Worm (Caenorhabditis elegans) whole organism, late embryonic: ENCODE results near the gene F54F2.14.
A peak's percentile ranks its signal among the peaks of the same experiment; 100 is the strongest.

Source experiments
- C08G9.2 ChIP-seq: sonication (generic microtip); optimal IDR thresholded peaks from 2 replicates; lab custom pipeline; 2016; ENCODE audit warnings: mild to moderate bottlenecking, missing genetic modification characterization, moderate library complexity, missing compliant biosample characterization
- F13H6.1 ChIP-seq: sonication (generic microtip); optimal IDR thresholded peaks from 2 replicates; lab custom pipeline; 2016; ENCODE audit warnings: missing genetic modification characterization, missing compliant biosample characterization
- K02D7.2 ChIP-seq: sonication (generic microtip); optimal IDR thresholded peaks from 2 replicates; lab custom pipeline; 2017; ENCODE audit warnings: mild to moderate bottlenecking, missing genetic modification characterization, missing compliant biosample characterization
- T23F11.4 ChIP-seq: fragments of 200-800 bp; sonication (Bioruptor generic); optimal IDR thresholded peaks from 2 replicates; lab custom pipeline; 2018; ENCODE audit warnings: mild to moderate bottlenecking, missing genetic modification characterization, missing compliant biosample characterization
- Y22D7AL.16 ChIP-seq: sonication (generic microtip); optimal IDR thresholded peaks from 2 replicates; lab custom pipeline; 2016; ENCODE audit warnings: missing genetic modification characterization, missing compliant biosample characterization
- ceh-2 ChIP-seq: sonication (generic microtip); optimal IDR thresholded peaks from 2 replicates; lab custom pipeline; 2016; ENCODE audit warnings: missing genotype, missing genetic modification characterization, missing compliant biosample characterization
- ceh-30 ChIP-seq: fragments of 150-350 bp; optimal IDR thresholded peaks from 2 replicates; lab custom pipeline; 2014; ENCODE audit warnings: missing biosample characterization, missing genetic modification characterization
- ceh-31 ChIP-seq: sonication (generic microtip); optimal IDR thresholded peaks from 2 replicates; lab custom pipeline; 2016; ENCODE audit warnings: missing genetic modification characterization, missing compliant biosample characterization
- ceh-45 ChIP-seq: fragments of 200-800 bp; sonication (Bioruptor generic); IDR thresholded peaks from 2 replicates; pipeline ENCODE4 v1.3.6; 2022; ENCODE audit warnings: missing genetic modification reagents, missing genetic modification characterization, missing compliant biosample characterization
- ceh-9 ChIP-seq: sonication (generic microtip); optimal IDR thresholded peaks from 2 replicates; lab custom pipeline; 2016; ENCODE audit warnings: mild to moderate bottlenecking, missing genetic modification characterization, inconsistent platforms, missing compliant biosample characterization
- dve-1 ChIP-seq: sonication (generic microtip); optimal IDR thresholded peaks from 2 replicates; lab custom pipeline; 2017; ENCODE audit warnings: antibody characterized with exemption, mild to moderate bottlenecking, missing genetic modification characterization, missing compliant biosample characterization
- elt-2 ChIP-seq: sonication (generic microtip); optimal IDR thresholded peaks from 2 replicates; lab custom pipeline; 2016; ENCODE audit warnings: missing genetic modification reagents, missing genetic modification characterization, missing compliant biosample characterization
- elt-4 ChIP-seq: sonication (generic microtip); optimal IDR thresholded peaks from 2 replicates; lab custom pipeline; 2016; ENCODE audit warnings: missing genetic modification characterization, missing compliant biosample characterization
- fax-1 ChIP-seq: sonication (generic microtip); optimal IDR thresholded peaks from 2 replicates; lab custom pipeline; 2016; ENCODE audit warnings: missing genotype, missing genetic modification characterization, missing compliant biosample characterization
- fkh-10 ChIP-seq: fragments of 150-350 bp; optimal IDR thresholded peaks from 2 replicates; lab custom pipeline; 2014; ENCODE audit warnings: missing biosample characterization, missing genetic modification reagents, missing genetic modification characterization
- gmeb-2 ChIP-seq: sonication (generic microtip); optimal IDR thresholded peaks from 2 replicates; lab custom pipeline; 2016; ENCODE audit warnings: missing genetic modification characterization, inconsistent platforms, missing compliant biosample characterization
- hlh-15 ChIP-seq: sonication (generic microtip); optimal IDR thresholded peaks from 2 replicates; lab custom pipeline; 2016; ENCODE audit warnings: missing genetic modification characterization, missing compliant biosample characterization
- hlh-30 ChIP-seq: sonication (generic microtip); optimal IDR thresholded peaks from 2 replicates; lab custom pipeline; 2017; ENCODE audit warnings: antibody characterized with exemption, missing genetic modification characterization, missing compliant biosample characterization; ENCODE audit not compliant: insufficient read depth
- hlh-8 ChIP-seq: sonication (generic microtip); optimal IDR thresholded peaks from 2 replicates; lab custom pipeline; 2016; ENCODE audit warnings: missing genotype, missing genetic modification characterization, missing compliant biosample characterization
- madf-2 ChIP-seq: sonication (generic microtip); optimal IDR thresholded peaks from 2 replicates; lab custom pipeline; 2017; ENCODE audit warnings: missing genetic modification characterization, missing compliant biosample characterization
- nfya-1 ChIP-seq: sonication (generic microtip); optimal IDR thresholded peaks from 2 replicates; lab custom pipeline; 2017; ENCODE audit warnings: missing genetic modification characterization, mild to moderate bottlenecking, missing compliant biosample characterization, antibody characterized with exemption, moderate library complexity
- nhr-232 ChIP-seq: sonication (generic microtip); optimal IDR thresholded peaks from 2 replicates; lab custom pipeline; 2016; ENCODE audit warnings: missing genetic modification characterization, missing compliant biosample characterization
- npax-4 ChIP-seq: sonication (generic microtip); optimal IDR thresholded peaks from 2 replicates; lab custom pipeline; 2016; ENCODE audit warnings: missing genetic modification characterization, missing compliant biosample characterization
- pag-3 ChIP-seq: sonication (generic microtip); optimal IDR thresholded peaks from 2 replicates; lab custom pipeline; 2016; ENCODE audit warnings: missing compliant biosample characterization, missing genetic modification characterization, borderline replicate concordance
- pat-9 ChIP-seq: fragments of 200-800 bp; sonication (Bioruptor generic); optimal IDR thresholded peaks from 2 replicates; lab custom pipeline; 2018; ENCODE audit warnings: mild to moderate bottlenecking, missing genetic modification characterization, moderate library complexity, missing compliant biosample characterization
- pax-1 ChIP-seq: fragments of 150-350 bp; optimal IDR thresholded peaks from 2 replicates; lab custom pipeline; 2014; ENCODE audit warnings: missing biosample characterization, missing genetic modification characterization
- pqm-1 ChIP-seq: sonication (generic microtip); optimal IDR thresholded peaks from 2 replicates; lab custom pipeline; 2016; ENCODE audit warnings: missing genetic modification characterization, missing compliant biosample characterization
- pros-1 ChIP-seq: fragments of 150-350 bp; optimal IDR thresholded peaks from 2 replicates; lab custom pipeline; 2014; ENCODE audit warnings: missing biosample characterization, missing genetic modification reagents, missing genetic modification characterization
- ref-2 ChIP-seq: sonication (generic microtip); optimal IDR thresholded peaks from 2 replicates; lab custom pipeline; 2016; ENCODE audit warnings: missing genetic modification characterization, missing compliant biosample characterization
- rnt-1 ChIP-seq: sonication (generic microtip); optimal IDR thresholded peaks from 2 replicates; lab custom pipeline; 2016; ENCODE audit warnings: missing genetic modification characterization, missing compliant biosample characterization
- sdc-2 ChIP-seq: sonication (generic microtip); optimal IDR thresholded peaks from 2 replicates; lab custom pipeline; 2016; ENCODE audit warnings: missing genotype, missing genetic modification characterization, missing compliant biosample characterization
- sox-2 ChIP-seq: fragments of 200-800 bp; sonication (Bioruptor generic); IDR thresholded peaks from 2 replicates; pipeline ENCODE4 v1.3.6; 2022; ENCODE audit warnings: missing genetic modification reagents, missing genetic modification characterization, missing compliant biosample characterization
- sox-4 ChIP-seq: sonication (generic microtip); optimal IDR thresholded peaks from 2 replicates; lab custom pipeline; 2017; ENCODE audit warnings: mild to moderate bottlenecking, missing genetic modification characterization, inconsistent platforms, missing compliant biosample characterization
- syd-9 ChIP-seq: sonication (generic microtip); optimal IDR thresholded peaks from 2 replicates; lab custom pipeline; 2016; ENCODE audit warnings: mild to moderate bottlenecking, missing genetic modification characterization, moderate library complexity, missing compliant biosample characterization
- unc-3 ChIP-seq, 2 experiments: fragments of 200-800 bp in 1 of 2; sonication (Bioruptor generic) in 1 of 2; sonication (generic microtip) in 1 of 2; conservative IDR thresholded peaks in 1 of 2; optimal IDR thresholded peaks in 1 of 2; 2 replicates each; pipeline versions ENCODE4 v1.3.6 to Lab custom; 2016 to 2022; ENCODE audit warnings: missing compliant biosample characterization in 2 of 2, missing genetic modification characterization in 2 of 2, missing genetic modification reagents in 1 of 2
- unc-42 ChIP-seq: sonication (generic microtip); optimal IDR thresholded peaks from 2 replicates; lab custom pipeline; 2016; ENCODE audit warnings: missing genotype, missing genetic modification characterization, missing compliant biosample characterization
- unc-55 ChIP-seq: sonication (generic microtip); optimal IDR thresholded peaks from 2 replicates; lab custom pipeline; 2017; ENCODE audit warnings: missing biosample characterization, missing genetic modification reagents, missing genetic modification characterization
- unc-86 ChIP-seq: sonication (generic microtip); optimal IDR thresholded peaks from 2 replicates; lab custom pipeline; 2016; ENCODE audit warnings: missing genetic modification characterization, missing compliant biosample characterization
- zip-5 ChIP-seq: sonication (generic microtip); optimal IDR thresholded peaks from 2 replicates; lab custom pipeline; 2016; ENCODE audit warnings: missing genetic modification characterization, missing compliant biosample characterization
- ztf-16 ChIP-seq: sonication (generic microtip); optimal IDR thresholded peaks from 2 replicates; lab custom pipeline; 2017; ENCODE audit warnings: missing genetic modification characterization, missing compliant biosample characterization

Gene F54F2.14

ce11 chrIII:8801864-8802818 lies 10.8 kb downstream of the F54F2.14 start (continued):
- TF ChIP-seq zip-5 (tag; lab: Kevin White, UChicago) (peak; percentile 50), madf-2 (tag; lab: Kevin White, UChicago) (no peak), nhr-232 (tag; lab: Kevin White, UChicago) (no peak), pqm-1 (tag; lab: Kevin White, UChicago) (peak; percentile 71), ceh-2 (tag; lab: Kevin White, UChicago) (peak; percentile 66), Y22D7AL.16 (tag; lab: Kevin White, UChicago) (no peak), pag-3 (tag; lab: Kevin White, UChicago) (no peak), ceh-45 (GFP tag; lab: Robert Waterston, UW) (no peak), pax-1 (tag; lab: Kevin White, UChicago) (peak; percentile 95), gmeb-2 (tag; lab: Kevin White, UChicago) (no peak), ceh-9 (tag; lab: Kevin White, UChicago) (no peak), hlh-8 (tag; lab: Kevin White, UChicago) (peak; percentile 78), F13H6.1 (tag; lab: Kevin White, UChicago) (peak; percentile 96), sox-2 (0 out of 2 replicates have a peak, but pooled peaks have one; percentile 3), ceh-31 (tag; lab: Kevin White, UChicago) (peak; percentile 97), ref-2 (tag; lab: Kevin White, UChicago) (peak; percentile 93), C08G9.2 (tag; lab: Kevin White, UChicago) (peak; percentile 58), rnt-1 (tag; lab: Kevin White, UChicago) (peak; percentile 95), unc-42 (tag; lab: Kevin White, UChicago) (peak; percentile 84), fkh-10 (GFP tag; lab: Kevin White, UChicago) (peak; percentile 20), syd-9 (tag; lab: Kevin White, UChicago) (peak; percentile 89), pat-9 (tag; lab: Kevin White, UChicago) (no peak)

- TF ChIP-seq hlh-30 (no peak), elt-4 (tag; lab: Kevin White, UChicago) (no peak), pros-1 (tag; lab: Kevin White, UChicago) (no peak), dve-1 (no peak), ceh-30 (tag; lab: Kevin White, UChicago) (no peak)
Observed at ce11 chrIII:8805815-8806214, 14.5 kb downstream of the F54F2.14 start.

ce11 chrIII:8807246-8807645 lies 15.9 kb downstream of the F54F2.14 start, which contains the start of gene F54F2.7:
F54F2.7 (minus strand) TSS chrIII:8807346.
- TF ChIP-seq unc-55 (GFP tag; lab: Kevin White, UChicago) (no peak), madf-2 (tag; lab: Kevin White, UChicago) (no peak)
- TF ChIP-seq, all 69 proteins: peak for 0

- TF ChIP-seq ceh-31 (tag; lab: Kevin White, UChicago): no peak
- TF ChIP-seq hlh-15: no peak
- no peak for TF ChIP-seq hlh-30
- peak; percentile 43 for TF ChIP-seq nfya-1 (tag; lab: Kevin White, UChicago)
- TF ChIP-seq pros-1 (tag; lab: Kevin White, UChicago): no peak
- peak; percentile 85 for TF ChIP-seq unc-42 (tag; lab: Kevin White, UChicago)
- TF ChIP-seq Y22D7AL.16 (tag; lab: Kevin White, UChicago): no peak
- TF ChIP-seq T23F11.4 (GFP tag; lab: Kevin White, UChicago): no peak
- no peak for TF ChIP-seq npax-4 (tag; lab: Kevin White, UChicago)
- TF ChIP-seq hlh-8 (tag; lab: Kevin White, UChicago): no peak
- TF ChIP-seq fax-1 (tag; lab: Kevin White, UChicago): no peak
- no peak for TF ChIP-seq K02D7.2 (tag; lab: Kevin White, UChicago)
- TF ChIP-seq sdc-2: no peak
- TF ChIP-seq pat-9 (tag; lab: Kevin White, UChicago): no peak
- TF ChIP-seq unc-3 (GFP tag; conservative IDR thresholded peaks at IDR 0.05; lab: Robert Waterston, UW): no peak
- no peak for TF ChIP-seq unc-3 (tag; optimal IDR thresholded peaks at IDR 0.05; lab: Kevin White, UChicago)
- TF ChIP-seq zip-5 (tag; lab: Kevin White, UChicago): no peak
- TF ChIP-seq C08G9.2 (tag; lab: Kevin White, UChicago): no peak
- TF ChIP-seq elt-2 (tag; lab: Kevin White, UChicago): peak; percentile 26
- TF ChIP-seq sox-4: no peak
- no peak for TF ChIP-seq ztf-16 (tag; lab: Kevin White, UChicago)
- TF ChIP-seq rnt-1 (tag; lab: Kevin White, UChicago): no peak
- TF ChIP-seq sox-2: no peak
- TF ChIP-seq unc-86: no peak
- no peak for TF ChIP-seq fkh-10 (GFP tag; lab: Kevin White, UChicago)
- no peak for TF ChIP-seq ceh-45 (GFP tag; lab: Robert Waterston, UW)
Observed at ce11 chrIII:8809245-8809971, 18.1 kb downstream of the F54F2.14 start, which contains the start of gene prx-19. prx-19 (minus strand) TSS chrIII:8809295.
